Worm (Caenorhabditis elegans): ENCODE measurements around the gene F38C2.7.

DNA sequence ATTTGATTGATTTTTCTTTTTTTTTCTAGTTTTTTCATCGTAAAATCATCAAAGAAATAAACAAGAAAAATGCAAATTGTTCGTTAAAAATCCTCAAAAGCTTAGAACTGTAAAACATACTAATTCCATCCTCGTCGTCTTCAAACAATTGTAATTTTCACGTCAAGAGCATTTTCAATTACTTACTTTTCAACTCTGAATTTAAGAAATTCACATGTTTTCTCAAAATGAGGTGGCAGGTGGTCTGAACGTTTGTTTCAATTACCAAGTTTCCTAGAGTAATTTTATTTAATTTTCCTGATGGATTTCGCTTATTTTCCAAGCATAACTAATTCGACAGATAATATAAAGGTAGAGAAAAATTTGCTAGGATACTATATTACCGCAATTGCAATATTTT lies 46.2 kb upstream of the F38C2.7 start, which contains the start of gene srz-104:
- TF ChIP-seq lsy-2 (tag; optimal IDR thresholded peaks at IDR 0.05) (no peak), pha-4 (tag; optimal IDR thresholded peaks at IDR 0.05) (no peak), sptf-1 (tag; optimal IDR thresholded peaks at IDR 0.05) (no peak), nhr-12 (tag; optimal IDR thresholded peaks at IDR 0.05) (no peak), snpc-4 (tag; optimal IDR thresholded peaks at IDR 0.05) (no peak), unc-62 (GFP tag; optimal IDR thresholded peaks at IDR 0.05) (no peak), zip-8 (tag; optimal IDR thresholded peaks at IDR 0.05) (no peak), nhr-237 (tag; optimal IDR thresholded peaks at IDR 0.05) (no peak)

Measured in whole organism, mixed stage, embryonic.